Fruit fly (Drosophila melanogaster): ENCODE data around the gene Sema1a.

Gene Sema1a

dm6 chr2L:8691292-8691975 is 149.5 kb downstream of the Sema1a start (continued):
- TF ChIP-seq wor (GFP tag; IDR thresholded peaks at IDR 0.05) (peak; percentile 47), Bgb (GFP tag; IDR thresholded peaks at IDR 0.05; ENCODE audit: partially characterized antibody) (no peak), pros (GFP tag; optimal IDR thresholded peaks at IDR 0.05) (peak; percentile 41), CG16863 (GFP tag; optimal IDR thresholded peaks at IDR 0.05) (peak; percentile 48), peb (GFP tag; IDR thresholded peaks at IDR 0.05) (peak; percentile 4), CG15601 (tag; optimal IDR thresholded peaks at IDR 0.05) (peak; percentile 91), kah (GFP tag; optimal IDR thresholded peaks at IDR 0.05) (peak; percentile 82), ac (GFP tag; optimal IDR thresholded peaks at IDR 0.05) (peak; percentile 21), nerfin-2 (GFP tag; IDR thresholded peaks at IDR 0.05; ENCODE audit: partially characterized antibody) (no peak), knrl (GFP tag; IDR thresholded peaks at IDR 0.05; ENCODE audit: partially characterized antibody) (peak; percentile 24; the same call in 1 of the 3 replicates), CG11560 (tag; IDR thresholded peaks at IDR 0.05) (peak; percentile 66; the same call in 1 of the 3 replicates), CG33213 (GFP tag; optimal IDR thresholded peaks at IDR 0.05) (peak; percentile 53), Dad (GFP tag; optimal IDR thresholded peaks at IDR 0.05) (peak; percentile 57), CG11695 (GFP tag; IDR thresholded peaks at IDR 0.05) (peak; percentile 90), Nf-YB (GFP tag; optimal IDR thresholded peaks at IDR 0.05) (peak; percentile 82), CG7745 (tag; optimal IDR thresholded peaks at IDR 0.05) (peak; percentile 0), usp (GFP tag; optimal IDR thresholded peaks at IDR 0.05) (no peak), CG12219 (GFP tag; optimal IDR thresholded peaks at IDR 0.05) (peak; percentile 44), CG12659 (GFP tag; optimal IDR thresholded peaks at IDR 0.05) (peak; percentile 89), CG10431 (GFP tag; optimal IDR thresholded peaks at IDR 0.05) (peak; percentile 60), lab (GFP tag; optimal IDR thresholded peaks at IDR 0.05) (peak; percentile 78), CG13123 (GFP tag; optimal IDR thresholded peaks at IDR 0.05) (peak; percentile 58), tup (GFP tag; optimal IDR thresholded peaks at IDR 0.05) (peak; percentile 17), salm (tag; optimal IDR thresholded peaks at IDR 0.05) (peak; percentile 71), hth (optimal IDR thresholded peaks at IDR 0.05) (no peak), vvl (GFP tag; IDR thresholded peaks at IDR 0.05) (peak; percentile 85), Hmx (GFP tag; optimal IDR thresholded peaks at IDR 0.05) (no peak), Sox102F (GFP tag; optimal IDR thresholded peaks at IDR 0.05) (peak; percentile 87), CG12236 (GFP tag; optimal IDR thresholded peaks at IDR 0.05) (peak; percentile 3), CG1529 (GFP tag; optimal IDR thresholded peaks at IDR 0.05) (peak; percentile 86), Scr (GFP tag; IDR thresholded peaks at IDR 0.05; ENCODE audit: partially characterized antibody) (no peak), dpn (GFP tag; optimal IDR thresholded peaks at IDR 0.05) (peak; percentile 62 to 83), CG17912 (GFP tag; optimal IDR thresholded peaks at IDR 0.05) (peak; percentile 14), esg (GFP tag; conservative IDR thresholded peaks at IDR 0.05) (peak; percentile 69; the same call in 1 of the 2 replicates), CG14441 (GFP tag; IDR thresholded peaks at IDR 0.05) (0 out of 2 replicates have a peak, but pooled peaks have one; percentile 63), Fer2 (tag; optimal IDR thresholded peaks at IDR 0.05) (peak; percentile 61), CG13894 (tag; optimal IDR thresholded peaks at IDR 0.05) (peak; percentile 52), CG6683 (GFP tag; optimal IDR thresholded peaks at IDR 0.05) (peak; percentile 76), rib (GFP tag; IDR thresholded peaks at IDR 0.05) (no peak), fd102C (GFP tag; optimal IDR thresholded peaks at IDR 0.05) (no peak), CG18764 (GFP tag; optimal IDR thresholded peaks at IDR 0.05) (peak; percentile 67), TFAM (GFP tag; optimal IDR thresholded peaks at IDR 0.05) (peak; percentile 35), CG8478 (optimal IDR thresholded peaks at IDR 0.05) (no peak)

All from whole organism, embryonic.